Worm (Caenorhabditis elegans): ENCODE measurements around the gene mtrr-1.

DNA sequence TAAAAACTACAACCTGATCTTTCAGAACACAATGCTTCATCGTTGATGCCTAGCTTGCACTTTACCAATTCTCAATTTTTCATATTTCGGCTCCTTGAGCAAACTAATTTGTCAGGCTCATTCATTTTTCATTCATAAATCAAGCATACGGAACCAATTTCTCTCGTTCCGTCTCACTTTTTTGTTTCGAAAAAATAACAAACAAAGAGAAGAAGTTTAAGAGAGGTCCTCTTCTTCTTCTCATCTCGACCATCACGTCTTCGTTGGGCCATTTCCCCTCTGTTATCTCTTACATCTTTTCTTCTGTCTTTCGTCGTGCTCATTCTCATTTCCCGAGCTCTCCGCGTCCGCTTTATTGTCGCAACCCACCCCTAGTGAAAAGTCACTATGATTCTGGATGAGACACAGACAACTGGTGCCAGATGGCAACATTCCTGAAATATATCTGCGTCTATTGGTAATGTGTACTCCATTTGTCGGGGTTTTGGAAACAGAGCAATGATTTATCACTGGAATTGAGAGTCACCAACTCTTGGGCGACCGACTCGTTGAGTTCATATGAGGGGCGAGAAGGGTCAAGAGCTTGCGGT lies 21.0 kb upstream of the mtrr-1 start:
- TF ChIP-seq him-1 (tag; optimal IDR thresholded peaks at IDR 0.05): no peak
- no peak for TF ChIP-seq W03F9.2 (tag; optimal IDR thresholded peaks at IDR 0.05)
- TF ChIP-seq dao-5 (tag; optimal IDR thresholded peaks at IDR 0.05): no peak

Data from whole organism, L4/young adult.